Fruit fly (Drosophila melanogaster) whole organism, embryonic: ENCODE data around the gene RpS5b.

Experiments used
- Blimp-1 ChIP-seq: fragments of 200-800 bp; sonication (Bioruptor generic); optimal IDR thresholded peaks from 3 replicates; lab custom pipeline; 2018; ENCODE audit warnings: missing biosample characterization, missing genetic modification characterization, mild to moderate bottlenecking, moderate library complexity, missing genetic modification reagents
- CG10267 ChIP-seq: fragments of 200-800 bp; sonication (Bioruptor generic); optimal IDR thresholded peaks from 2 replicates; lab custom pipeline; 2018; ENCODE audit warnings: missing biosample characterization, mild to moderate bottlenecking, missing genetic modification characterization, moderate library complexity
- CG13894 ChIP-seq: fragments of 200-800 bp; sonication (Bioruptor generic); optimal IDR thresholded peaks from 3 replicates; lab custom pipeline; 2018; ENCODE audit warnings: missing biosample characterization, mild to moderate bottlenecking, missing genetic modification characterization, moderate library complexity
- CG14014 ChIP-seq: fragments of 200-800 bp; sonication (Bioruptor generic); IDR thresholded peaks from 2 replicates; pipeline ENCODE4 v1.3.6; 2022; ENCODE audit warnings: missing biosample characterization, missing genetic modification characterization
- CG32767 ChIP-seq: fragments of 200-800 bp; sonication (Bioruptor generic); IDR thresholded peaks from 2 replicates; pipeline ENCODE4 v1.3.6; 2022; ENCODE audit warnings: missing biosample characterization, missing genetic modification characterization
- corto ChIP-seq: fragments of 200-800 bp; sonication (Bioruptor generic); optimal IDR thresholded peaks from 2 replicates; lab custom pipeline; 2016; ENCODE audit warnings: missing biosample characterization, mild to moderate bottlenecking, missing genetic modification characterization, moderate library complexity
- hbn ChIP-seq: fragments of 200-800 bp; sonication (Bioruptor generic); IDR thresholded peaks from 2 replicates; pipeline ENCODE4 v1.3.6; 2022; ENCODE audit warnings: missing biosample characterization, missing genetic modification characterization; ENCODE audit not compliant: partially characterized antibody
- prd ChIP-seq, 3 experiments: fragments of >200 bp in 2 of 3; fragments of 200-800 bp in 1 of 3; sonication (Bioruptor generic) in 1 of 3; optimal IDR thresholded peaks in 2 of 3; IDR thresholded peaks in 1 of 3; 2 replicates in 2 of 3; 3 replicates in 1 of 3; pipeline versions ENCODE4 v1.3.6 to Lab custom; 2017 to 2022; ENCODE audit warnings: missing biosample characterization in 1 of 3, missing genetic modification characterization in 1 of 3
- shn ChIP-seq: fragments of 200-800 bp; sonication (Bioruptor generic); optimal IDR thresholded peaks from 3 replicates; lab custom pipeline; 2016; ENCODE audit warnings: missing biosample characterization, missing genetic modification characterization
- z ChIP-seq: fragments of 200-800 bp; sonication (Bioruptor generic); IDR thresholded peaks from 3 replicates; pipeline ENCODE4 v1.3.6; 2022; ENCODE audit warnings: missing biosample characterization, missing genetic modification characterization

DNA sequence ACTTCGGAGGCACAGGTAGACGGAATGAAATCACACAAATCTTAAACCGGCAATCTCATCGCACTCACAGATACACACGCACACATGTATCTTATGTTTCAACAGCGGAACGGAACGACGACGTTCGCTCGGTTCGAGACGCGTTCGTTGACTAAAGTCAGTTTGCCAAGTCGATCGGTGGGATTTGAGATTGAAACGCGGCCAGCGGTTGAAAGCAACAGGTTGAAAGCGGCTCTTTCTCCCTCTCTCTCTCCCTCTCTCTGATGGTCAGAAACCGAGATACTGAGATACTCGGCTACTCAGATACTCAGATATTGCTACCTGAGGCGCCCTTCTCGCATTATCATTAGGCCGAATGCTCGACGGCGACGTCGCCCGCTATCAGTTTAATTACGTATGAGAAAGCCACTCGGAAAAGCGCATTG is 47.6 kb downstream of the RpS5b start:
- no peak for TF ChIP-seq shn (GFP tag; lab: Kevin White, UChicago)
- no peak for TF ChIP-seq hbn (GFP tag; lab: Robert Waterston, UW)
- no peak; the same call in 1 of the 2 replicates for TF ChIP-seq CG32767 (GFP tag; lab: Robert Waterston, UW)
- TF ChIP-seq CG14014 (GFP tag; lab: Robert Waterston, UW), result peak; percentile 33; the same call in 1 of the 2 replicates
- no peak for TF ChIP-seq corto (GFP tag; lab: Kevin White, UChicago)
- peak; percentile 66 for TF ChIP-seq CG13894 (tag; lab: Kevin White, UChicago)
- TF ChIP-seq z (GFP tag; lab: Robert Waterston, UW), result peak; percentile 68
- no peak for TF ChIP-seq prd (optimal IDR thresholded peaks at IDR 0.05; lab: Kevin White, UChicago)
- no peak for TF ChIP-seq prd (GFP tag; IDR thresholded peaks at IDR 0.05; lab: Robert Waterston, UW)
- peak; percentile 31 for TF ChIP-seq CG10267 (tag; lab: Kevin White, UChicago)
- peak; percentile 30 for TF ChIP-seq Blimp-1
